Worm (Caenorhabditis elegans) whole organism, young adult: ENCODE measurements around the gene Y37A1B.4.

Experiments
- atf-7 ChIP-seq: sonication (generic microtip); optimal IDR thresholded peaks from 2 replicates; lab custom pipeline; 2017; ENCODE audit warnings: mild to moderate bottlenecking, missing genetic modification characterization, missing compliant biosample characterization
- hmg-1.2 ChIP-seq: fragments of 200-800 bp; sonication (Bioruptor generic); IDR thresholded peaks from 2 replicates; pipeline ENCODE4 v1.3.6; 2022; ENCODE audit warnings: missing genetic modification reagents, missing genetic modification characterization, missing compliant biosample characterization
- lir-1 ChIP-seq: fragments of 200-800 bp; sonication (Bioruptor generic); conservative IDR thresholded peaks from 2 replicates; pipeline ENCODE4 v1.3.6; 2022; ENCODE audit warnings: missing genetic modification reagents, missing genetic modification characterization, missing compliant biosample characterization
- nfya-2 ChIP-seq: fragments of 200-800 bp; sonication (Bioruptor generic); IDR thresholded peaks from 2 replicates; pipeline ENCODE4 v1.3.6; 2022; ENCODE audit warnings: missing genetic modification reagents, missing genetic modification characterization, missing compliant biosample characterization
- rcor-1 ChIP-seq: fragments of 200-800 bp; sonication (Bioruptor generic); IDR thresholded peaks from 2 replicates; pipeline ENCODE4 v1.3.6; 2022; ENCODE audit warnings: missing genetic modification reagents, missing genetic modification characterization, missing compliant biosample characterization
- sdz-38 ChIP-seq: sonication (generic microtip); optimal IDR thresholded peaks from 2 replicates; lab custom pipeline; 2016; ENCODE audit warnings: missing genotype, missing genetic modification characterization, missing compliant biosample characterization
- sea-2 ChIP-seq: fragments of 200-800 bp; sonication (Bioruptor generic); IDR thresholded peaks from 2 replicates; pipeline ENCODE4 v1.3.6; 2022; ENCODE audit warnings: missing genetic modification characterization, missing compliant biosample characterization

ce11 chrIV:14050900-14051299, 9.6 kb downstream of the Y37A1B.4 start, which contains the start of gene semo-1:
- no peak for TF ChIP-seq nfya-2 (GFP tag; lab: Robert Waterston, UW)
- TF ChIP-seq hmg-1.2 (GFP tag; lab: Robert Waterston, UW): no peak
- no peak for TF ChIP-seq sdz-38 (tag; lab: Kevin White, UChicago)
- no peak for TF ChIP-seq sea-2 (GFP tag; lab: Robert Waterston, UW)
- no peak for TF ChIP-seq lir-1 (GFP tag; lab: Robert Waterston, UW)
- no peak for TF ChIP-seq rcor-1
- TF ChIP-seq atf-7 (tag; lab: Kevin White, UChicago): no peak
